Worm (Caenorhabditis elegans): Measurements from ENCODE around the gene tost-1.

tost-1 gene

DNA sequence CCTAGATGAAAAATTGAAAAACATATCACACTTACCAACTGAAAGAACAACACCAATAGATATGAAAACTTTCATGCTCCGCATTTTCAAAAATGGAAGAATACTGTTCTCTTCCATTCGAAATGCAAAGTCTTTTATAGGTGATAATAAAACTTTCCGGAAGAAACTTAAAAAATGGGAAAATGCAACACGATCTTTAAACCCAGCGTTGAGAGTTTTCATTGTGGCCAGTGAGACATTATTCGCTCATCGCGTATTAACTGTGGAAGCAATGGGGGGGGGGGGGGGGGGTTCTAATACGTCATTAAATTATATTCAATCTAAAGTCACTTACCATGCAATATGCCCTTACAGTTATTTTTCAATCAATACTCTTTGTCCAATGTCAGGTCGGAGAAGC lies 33.8 kb downstream of the tost-1 start, which contains the start of the genes clec-157 and fkh-5:
TSS of gene clec-157 (minus strand) at position 101 of the 400 bp plus-strand sequence.
TSS of gene fkh-5 (plus strand) at position 336 of the 400 bp plus-strand sequence.
- TF ChIP-seq xbp-1 (tag; optimal IDR thresholded peaks at IDR 0.05) (no peak), efl-3 (GFP tag; optimal IDR thresholded peaks at IDR 0.05) (no peak), Y116A8C.19 (tag; optimal IDR thresholded peaks at IDR 0.05; ENCODE audit: borderline replicate concordance) (no peak), fos-1 (tag; optimal IDR thresholded peaks at IDR 0.05) (no peak), zag-1 (tag; optimal IDR thresholded peaks at IDR 0.05) (no peak), lin-15B (tag; optimal IDR thresholded peaks at IDR 0.05) (no peak), ces-1 (GFP tag; optimal IDR thresholded peaks at IDR 0.05) (no peak), ama-1 (optimal IDR thresholded peaks at IDR 0.05) (no peak), unc-62 (GFP tag; optimal IDR thresholded peaks at IDR 0.05) (no peak), hpl-2 (GFP tag; optimal IDR thresholded peaks at IDR 0.05) (no peak), unc-130 (tag; optimal IDR thresholded peaks at IDR 0.05) (no peak), egl-27 (tag; optimal IDR thresholded peaks at IDR 0.05) (no peak), C34B4.2 (tag; optimal IDR thresholded peaks at IDR 0.05) (no peak), blmp-1 (tag; optimal IDR thresholded peaks at IDR 0.05) (no peak), tbx-2 (tag; optimal IDR thresholded peaks at IDR 0.05) (no peak), dpl-1 (GFP tag; optimal IDR thresholded peaks at IDR 0.05) (no peak), ceh-88 (GFP tag; IDR thresholded peaks at IDR 0.05) (no peak), mab-9 (GFP tag; IDR thresholded peaks at IDR 0.05) (no peak), irx-1 (tag; optimal IDR thresholded peaks at IDR 0.05) (no peak), nhr-90 (tag; optimal IDR thresholded peaks at IDR 0.05; ENCODE audit: poor library complexity) (no peak)

DNA sequence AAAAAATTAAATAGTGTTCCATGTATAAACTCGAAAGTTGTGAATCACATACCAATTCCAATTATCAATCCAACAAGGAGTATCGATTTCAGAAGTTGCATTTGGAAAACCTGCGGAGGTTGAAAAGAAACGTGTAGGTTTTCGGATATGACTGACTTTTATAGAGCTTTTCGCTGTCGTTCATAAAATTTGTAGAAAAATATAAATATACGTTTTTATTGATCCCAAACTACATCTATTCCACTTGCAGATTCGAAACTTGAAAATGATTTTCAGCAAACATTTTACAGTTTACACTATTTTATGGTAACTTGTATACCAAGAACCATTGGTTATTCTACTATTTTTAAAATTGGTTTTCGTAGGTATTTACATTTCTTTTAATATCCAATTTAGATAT lies 35.9 kb downstream of the tost-1 start, which contains the start of gene clec-156:
TSS of gene clec-156 (minus strand) at position 101 of the 400 bp plus-strand sequence.
- no peak for TF ChIP-seq dpl-1 (GFP tag; optimal IDR thresholded peaks at IDR 0.05)
- no peak for TF ChIP-seq jun-1 (tag; optimal IDR thresholded peaks at IDR 0.05)
- no peak for TF ChIP-seq unc-98 (GFP tag; IDR thresholded peaks at IDR 0.05)
- no peak for TF ChIP-seq mdl-1 (tag; optimal IDR thresholded peaks at IDR 0.05)
- no peak for TF ChIP-seq zag-1 (tag; optimal IDR thresholded peaks at IDR 0.05)
- no peak for TF ChIP-seq isw-1 (GFP tag; IDR thresholded peaks at IDR 0.05)
- no peak for TF ChIP-seq ztf-11 (tag; optimal IDR thresholded peaks at IDR 0.05)
- no peak for TF ChIP-seq lsy-2 (tag; optimal IDR thresholded peaks at IDR 0.05)

DNA sequence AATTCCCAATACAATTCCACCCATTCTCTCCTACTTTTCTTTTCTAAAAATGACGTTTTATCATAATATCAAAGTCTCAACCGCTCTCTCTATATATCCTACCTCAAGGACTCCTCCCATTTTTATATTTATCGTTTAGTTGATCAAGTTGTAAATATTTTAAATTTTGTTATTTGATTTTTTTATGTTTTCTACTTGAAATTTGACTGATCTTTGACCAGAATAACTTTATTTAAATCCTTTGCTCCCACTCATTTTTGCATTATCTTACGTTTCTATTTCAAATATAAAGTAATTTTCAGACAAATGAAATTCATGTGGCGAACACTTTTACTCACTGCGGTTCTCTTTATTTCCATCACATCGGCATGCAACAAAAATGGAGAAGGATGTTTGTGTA lies 40.7 kb downstream of the tost-1 start, which contains the start of the genes acbp-7 and F26A1.19:
TSS of gene acbp-7 (plus strand) at position 301 of the 400 bp plus-strand sequence.
TSS of gene F26A1.19 (plus strand) at position 303 of the 400 bp plus-strand sequence.
- TF ChIP-seq sptf-1 (tag; optimal IDR thresholded peaks at IDR 0.05), result no peak
- TF ChIP-seq lin-15B (tag; optimal IDR thresholded peaks at IDR 0.05), result no peak
- no peak for TF ChIP-seq pqm-1 (tag; optimal IDR thresholded peaks at IDR 0.05)
- no peak for TF ChIP-seq lsy-2 (tag; optimal IDR thresholded peaks at IDR 0.05)
- TF ChIP-seq grh-1 (GFP tag; IDR thresholded peaks at IDR 0.05), result no peak
- no peak for TF ChIP-seq ztf-4 (tag; optimal IDR thresholded peaks at IDR 0.05)
- TF ChIP-seq lin-39 (tag; optimal IDR thresholded peaks at IDR 0.05), result no peak
- TF ChIP-seq tlp-1 (tag; optimal IDR thresholded peaks at IDR 0.05), result no peak
- TF ChIP-seq aha-1 (tag; optimal IDR thresholded peaks at IDR 0.05), result no peak
- TF ChIP-seq ceh-88 (GFP tag; IDR thresholded peaks at IDR 0.05), result no peak
- TF ChIP-seq mdl-1 (tag; optimal IDR thresholded peaks at IDR 0.05), result no peak
- no peak for TF ChIP-seq fos-1 (tag; optimal IDR thresholded peaks at IDR 0.05)
- no peak for TF ChIP-seq ztf-11 (tag; optimal IDR thresholded peaks at IDR 0.05)
- no peak for TF ChIP-seq hlh-4 (tag; optimal IDR thresholded peaks at IDR 0.05)
- no peak for TF ChIP-seq xbp-1 (tag; optimal IDR thresholded peaks at IDR 0.05)
- TF ChIP-seq fkh-8 (tag; optimal IDR thresholded peaks at IDR 0.05), result no peak
- TF ChIP-seq pax-3 (tag; optimal IDR thresholded peaks at IDR 0.05), result no peak
- TF ChIP-seq ceh-90 (tag; optimal IDR thresholded peaks at IDR 0.05), result no peak
- no peak for TF ChIP-seq ces-1 (GFP tag; optimal IDR thresholded peaks at IDR 0.05)

DNA sequence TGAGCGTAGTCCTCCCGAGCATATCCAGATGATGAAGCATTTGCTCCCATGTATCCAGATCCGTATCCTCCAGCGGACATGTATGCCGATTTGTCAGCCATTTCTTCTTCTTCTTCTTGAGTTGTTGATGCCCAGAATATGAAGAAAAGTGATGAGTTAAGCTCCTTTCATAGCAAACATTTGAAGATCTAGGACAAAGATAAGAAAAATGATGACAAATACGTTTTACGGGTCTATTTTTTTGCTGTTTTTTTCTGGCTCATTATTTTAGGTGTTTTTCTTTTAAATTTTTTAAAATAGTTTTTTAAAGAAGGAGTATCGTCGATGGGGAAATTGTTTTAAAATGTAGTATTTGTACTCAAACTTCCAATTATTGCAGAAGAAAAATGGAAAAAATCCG lies 47.9 kb downstream of the tost-1 start, which contains the start of gene nspd-9:
TSS of gene nspd-9 (minus strand) at position 101 of the 400 bp plus-strand sequence.
- TF ChIP-seq skn-1 (tag; optimal IDR thresholded peaks at IDR 0.05) (no peak), pag-3 (tag; optimal IDR thresholded peaks at IDR 0.05; ENCODE audit: borderline replicate concordance, insufficient read depth) (no peak), ztf-11 (tag; optimal IDR thresholded peaks at IDR 0.05) (no peak), rnt-1 (tag; optimal IDR thresholded peaks at IDR 0.05) (no peak), blmp-1 (tag; optimal IDR thresholded peaks at IDR 0.05) (no peak), egl-27 (tag; optimal IDR thresholded peaks at IDR 0.05) (no peak), aly-2 (tag; optimal IDR thresholded peaks at IDR 0.05) (no peak), nhr-47 (tag; optimal IDR thresholded peaks at IDR 0.05) (no peak), ceh-8 (GFP tag; optimal IDR thresholded peaks at IDR 0.05) (no peak), mdl-1 (tag; optimal IDR thresholded peaks at IDR 0.05) (no peak), irx-1 (tag; optimal IDR thresholded peaks at IDR 0.05) (no peak), fkh-10 (GFP tag; optimal IDR thresholded peaks at IDR 0.05) (no peak), nhr-19 (GFP tag; conservative IDR thresholded peaks at IDR 0.05) (no peak), nhr-20 (tag; optimal IDR thresholded peaks at IDR 0.05) (no peak), nhr-71 (tag; optimal IDR thresholded peaks at IDR 0.05) (no peak), nhr-11 (tag; optimal IDR thresholded peaks at IDR 0.05) (no peak)

Measured in whole organism, L1 larva.